Fruit fly (Drosophila melanogaster): ENCODE data around the gene Abd-B.

Gene Abd-B

DNA sequence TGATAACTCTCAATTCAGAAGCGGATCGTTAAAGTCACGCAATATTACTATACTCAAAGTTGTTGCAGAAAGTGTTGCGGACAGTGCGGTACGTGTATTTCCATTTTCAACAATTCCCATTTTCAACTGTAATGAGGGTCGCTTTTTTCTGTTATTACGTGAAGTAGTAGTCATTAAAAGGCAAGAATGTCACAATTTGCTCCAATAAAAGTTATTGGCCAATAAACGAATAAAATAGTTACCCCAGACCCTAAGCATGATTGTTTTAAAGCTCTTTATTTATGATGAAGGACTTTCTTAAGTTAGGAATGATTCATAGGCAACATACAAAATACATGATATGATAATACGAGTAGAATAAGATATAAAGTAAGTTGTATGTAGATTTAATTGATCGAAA, 35.3 kb upstream of the Abd-B start (continued):
- no peak for TF ChIP-seq Poxn (GFP tag; IDR thresholded peaks at IDR 0.05)
- TF ChIP-seq CG16779 (GFP tag; IDR thresholded peaks at IDR 0.05) = no peak
- TF ChIP-seq pb (GFP tag; optimal IDR thresholded peaks at IDR 0.05) = no peak
- no peak for TF ChIP-seq slou (GFP tag; optimal IDR thresholded peaks at IDR 0.05)
- no peak for TF ChIP-seq Med (GFP tag)
- TF ChIP-seq Pdp1 (GFP tag; optimal IDR thresholded peaks at IDR 0.05) = peak in 1 of 2 experiments; percentile 40
- peak; percentile 60 for TF ChIP-seq PHDP (tag; optimal IDR thresholded peaks at IDR 0.05)
- TF ChIP-seq tgo (GFP tag; IDR thresholded peaks at IDR 0.05) = no peak
- TF ChIP-seq Hr3 (GFP tag; optimal IDR thresholded peaks at IDR 0.05) = no peak
- peak; percentile 71 for TF ChIP-seq CG15269 (tag; optimal IDR thresholded peaks at IDR 0.05)
- TF ChIP-seq Jarid2 (GFP tag; optimal IDR thresholded peaks at IDR 0.05) = no peak
- TF ChIP-seq Drgx (GFP tag; IDR thresholded peaks at IDR 0.05) = no peak
- TF ChIP-seq CG11560 (tag; IDR thresholded peaks at IDR 0.05) = no peak
- TF ChIP-seq CG1024 (GFP tag; IDR thresholded peaks at IDR 0.05) = no peak
- no peak for TF ChIP-seq dysf (GFP tag; IDR thresholded peaks at IDR 0.05)
- TF ChIP-seq CG13775 (GFP tag; optimal IDR thresholded peaks at IDR 0.05) = no peak
- TF ChIP-seq CG17568 (GFP tag; optimal IDR thresholded peaks at IDR 0.05) = peak; percentile 64
- no peak for TF ChIP-seq pum (GFP tag; optimal IDR thresholded peaks at IDR 0.05)
- no peak for TF ChIP-seq Nf-YC (tag; optimal IDR thresholded peaks at IDR 0.05)
- TF ChIP-seq Oli (tag; optimal IDR thresholded peaks at IDR 0.05) = no peak
- TF ChIP-seq CG4820 (GFP tag; optimal IDR thresholded peaks at IDR 0.05) = no peak
- no peak for TF ChIP-seq Meics (GFP tag; optimal IDR thresholded peaks at IDR 0.05)
- no peak for TF ChIP-seq CG14050 (GFP tag; IDR thresholded peaks at IDR 0.05)
- TF ChIP-seq CG15601 (tag; optimal IDR thresholded peaks at IDR 0.05) = no peak
- peak; percentile 64 for TF ChIP-seq CG12071 (GFP tag; optimal IDR thresholded peaks at IDR 0.05)
- TF ChIP-seq CG6854 (GFP tag; optimal IDR thresholded peaks at IDR 0.05) = no peak
- no peak for TF ChIP-seq YL-1 (GFP tag; optimal IDR thresholded peaks at IDR 0.05)
- no peak for TF ChIP-seq dmrt99B (tag; optimal IDR thresholded peaks at IDR 0.05)
- TF ChIP-seq Sin3A (optimal IDR thresholded peaks at IDR 0.05) = no peak
- TF ChIP-seq gro (GFP tag; optimal IDR thresholded peaks at IDR 0.05) = no peak
- TF ChIP-seq CG10462 (GFP tag; optimal IDR thresholded peaks at IDR 0.05) = no peak
- TF ChIP-seq CG13296 (GFP tag; optimal IDR thresholded peaks at IDR 0.05) = peak; percentile 53
- TF ChIP-seq CG8359 (GFP tag; optimal IDR thresholded peaks at IDR 0.05; ENCODE audit: borderline replicate concordance) = no peak
- no peak for TF ChIP-seq CG11504 (tag; optimal IDR thresholded peaks at IDR 0.05)
- no peak for TF ChIP-seq Hr39 (optimal IDR thresholded peaks at IDR 0.05)
- TF ChIP-seq pnt (GFP tag; optimal IDR thresholded peaks at IDR 0.05) = no peak
- TF ChIP-seq Hmx (GFP tag; optimal IDR thresholded peaks at IDR 0.05) = no peak
- no peak for TF ChIP-seq cato (GFP tag; optimal IDR thresholded peaks at IDR 0.05; ENCODE audit: borderline replicate concordance)
- TF ChIP-seq Xrp1 (GFP tag; IDR thresholded peaks at IDR 0.05) = no peak
- TF ChIP-seq slp2 (GFP tag; optimal IDR thresholded peaks at IDR 0.05) = no peak
- no peak for TF ChIP-seq lmd (GFP tag; IDR thresholded peaks at IDR 0.05)
- no peak for TF ChIP-seq CoRest (tag; optimal IDR thresholded peaks at IDR 0.05)
- TF ChIP-seq gcm2 (GFP tag; optimal IDR thresholded peaks at IDR 0.05) = no peak
- no peak for TF ChIP-seq CG4617 (GFP tag; optimal IDR thresholded peaks at IDR 0.05; ENCODE audit: borderline replicate concordance)
- no peak for TF ChIP-seq btn (GFP tag; optimal IDR thresholded peaks at IDR 0.05)
- TF ChIP-seq Lhr (GFP tag; optimal IDR thresholded peaks at IDR 0.05) = no peak
- TF ChIP-seq hbn (GFP tag; IDR thresholded peaks at IDR 0.05; ENCODE audit: partially characterized antibody) = no peak
- no peak for TF ChIP-seq fru (optimal IDR thresholded peaks at IDR 0.05)
- no peak for TF ChIP-seq zfh1 (GFP tag; IDR thresholded peaks at IDR 0.05)
- no peak for TF ChIP-seq CG7745 (tag; optimal IDR thresholded peaks at IDR 0.05)
- no peak for TF ChIP-seq az2 (GFP tag; optimal IDR thresholded peaks at IDR 0.05)
- peak; percentile 31 for TF ChIP-seq CG7839 (tag; optimal IDR thresholded peaks at IDR 0.05)
- no peak for TF ChIP-seq CG2712 (tag; optimal IDR thresholded peaks at IDR 0.05)

All from whole organism, embryonic.